Worm (Caenorhabditis elegans) whole organism, L1 larva: ENCODE results near the gene Y39F10C.3.

Experiments
- alr-1 ChIP-seq: fragments of 200-800 bp; sonication (Bioruptor generic); optimal IDR thresholded peaks from 2 replicates; lab custom pipeline; 2018; ENCODE audit warnings: borderline replicate concordance, mild to moderate bottlenecking, missing genetic modification characterization, missing compliant biosample characterization
- nhr-11 ChIP-seq: fragments of 150-350 bp; optimal IDR thresholded peaks from 2 replicates; lab custom pipeline; 2014; ENCODE audit warnings: missing biosample characterization, missing genetic modification characterization

DNA sequence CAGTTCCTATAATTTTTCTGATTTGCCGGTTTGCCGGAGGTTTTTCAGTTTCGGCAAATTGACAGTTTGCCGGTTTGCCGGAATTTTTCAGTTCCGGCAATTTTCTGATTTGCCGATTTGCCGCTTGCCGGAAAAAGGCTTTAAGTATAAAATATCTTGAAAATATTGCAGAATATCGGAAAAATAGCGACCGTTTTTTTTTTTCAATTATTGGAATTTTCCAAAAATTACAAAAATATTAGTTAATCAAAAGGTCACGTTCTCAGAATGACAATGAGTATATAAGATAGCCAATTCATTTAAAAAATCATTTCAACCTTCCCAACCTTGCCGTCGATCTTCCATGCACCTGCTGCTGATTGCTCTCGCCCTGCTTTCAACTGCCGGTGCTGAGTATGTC lies 8.1 kb downstream of the Y39F10C.3 start, which contains the start of gene T02H6.7:
- TF ChIP-seq nhr-11 (tag; lab: Kevin White, UChicago) (no peak), alr-1 (tag; lab: Kevin White, UChicago) (no peak)
